Worm (Caenorhabditis elegans): ENCODE results near the gene henn-1.

DNA sequence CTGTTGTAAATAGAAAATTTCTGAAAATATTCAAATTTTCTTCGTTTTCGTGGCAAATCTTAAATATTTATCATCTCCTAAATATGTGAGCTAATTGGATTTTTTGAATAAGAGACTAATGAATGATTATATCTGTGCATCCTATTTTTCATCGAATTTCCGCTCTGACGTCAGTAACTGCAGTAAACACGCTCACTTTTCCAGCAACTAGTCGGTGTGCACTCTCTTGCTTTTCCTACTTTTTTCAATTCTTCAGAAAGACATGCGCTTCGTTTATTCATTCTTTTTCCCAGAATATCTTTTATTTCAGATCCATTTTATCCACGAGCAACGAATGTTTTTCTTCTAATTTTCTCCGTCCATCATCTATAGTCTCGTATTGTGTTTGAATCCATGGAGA is 3.0 kb upstream of the henn-1 start:
- TF ChIP-seq fkh-10 (GFP tag; optimal IDR thresholded peaks at IDR 0.05) (no peak), snpc-4 (tag; optimal IDR thresholded peaks at IDR 0.05) (no peak), lsy-12 (tag; optimal IDR thresholded peaks at IDR 0.05) (no peak)

Data from whole organism, L3 larva.